Worm (Caenorhabditis elegans): ENCODE data around the gene Y55F3BL.6.

Gene Y55F3BL.6

ce11 chrIV:817879-818278, 11.0 kb upstream of the Y55F3BL.6 start:
- no peak for TF ChIP-seq hlh-17 (GFP tag; optimal IDR thresholded peaks at IDR 0.05; ENCODE audit: borderline replicate concordance)
- no peak for TF ChIP-seq blmp-1 (tag; optimal IDR thresholded peaks at IDR 0.05)
- no peak for TF ChIP-seq Y116A8C.19 (tag; optimal IDR thresholded peaks at IDR 0.05; ENCODE audit: borderline replicate concordance)
- no peak for TF ChIP-seq mep-1 (tag; optimal IDR thresholded peaks at IDR 0.05)
- no peak for TF ChIP-seq efl-1 (optimal IDR thresholded peaks at IDR 0.05)
- TF ChIP-seq efl-1 (GFP tag; optimal IDR thresholded peaks at IDR 0.05 in 1 of 2), result peak in 1 of 2 experiments; percentile 89
- TF ChIP-seq nhr-85 (tag), result peak; percentile 40

- TF ChIP-seq unc-86 (tag; optimal IDR thresholded peaks at IDR 0.05), result peak; percentile 54
- peak; percentile 60 for TF ChIP-seq snu-23 (GFP tag; optimal IDR thresholded peaks at IDR 0.05)
- peak; percentile 26 for TF ChIP-seq nhr-20 (tag; optimal IDR thresholded peaks at IDR 0.05)
- peak; percentile 8 for TF ChIP-seq fkh-8 (tag; optimal IDR thresholded peaks at IDR 0.05)
- peak; percentile 50 for TF ChIP-seq nhr-19 (GFP tag; conservative IDR thresholded peaks at IDR 0.05)
- TF ChIP-seq swsn-7 (tag; optimal IDR thresholded peaks at IDR 0.05), result peak; percentile 55
- TF ChIP-seq dsc-1 (tag; optimal IDR thresholded peaks at IDR 0.05), result peak; percentile 41
- TF ChIP-seq ceh-82 (tag; optimal IDR thresholded peaks at IDR 0.05), result peak; percentile 7 to 29 (median 22)
- peak; percentile 57 for TF ChIP-seq unc-98 (GFP tag; IDR thresholded peaks at IDR 0.05)
- TF ChIP-seq ztf-11 (tag; optimal IDR thresholded peaks at IDR 0.05), result peak in 1 of 2 experiments; percentile 12
- TF ChIP-seq nhr-47 (tag; optimal IDR thresholded peaks at IDR 0.05), result peak; percentile 75
- peak in 2 of 3 experiments; percentile 46 to 52 for TF ChIP-seq dpl-1 (GFP tag; optimal IDR thresholded peaks at IDR 0.05)
- TF ChIP-seq elt-2 (tag; optimal IDR thresholded peaks at IDR 0.05), result peak; percentile 0
- TF ChIP-seq ceh-90 (tag; optimal IDR thresholded peaks at IDR 0.05), result peak; percentile 58
- peak; percentile 43; the same call in 1 of the 2 replicates for TF ChIP-seq grh-1 (GFP tag; IDR thresholded peaks at IDR 0.05)
- peak; percentile 24 to 48 for TF ChIP-seq lin-35 (GFP tag; optimal IDR thresholded peaks at IDR 0.05)
- TF ChIP-seq mab-9 (GFP tag; IDR thresholded peaks at IDR 0.05), result peak; percentile 70; the same call in 1 of the 2 replicates
- TF ChIP-seq nhr-71 (tag; optimal IDR thresholded peaks at IDR 0.05), result peak; percentile 70
- TF ChIP-seq isw-1 (GFP tag; IDR thresholded peaks at IDR 0.05), result peak; percentile 79
- peak; percentile 63 for TF ChIP-seq nhr-85 (tag)
- peak; percentile 11 for TF ChIP-seq lin-15B (tag; optimal IDR thresholded peaks at IDR 0.05)
- peak; percentile 44 for TF ChIP-seq xbp-1 (tag; optimal IDR thresholded peaks at IDR 0.05)
- TF ChIP-seq efl-1 (optimal IDR thresholded peaks at IDR 0.05), result peak; percentile 68 to 70
- TF ChIP-seq efl-1 (GFP tag; optimal IDR thresholded peaks at IDR 0.05 in 1 of 2), result peak; percentile 51 to 92
- TF ChIP-seq nhr-90 (tag; optimal IDR thresholded peaks at IDR 0.05; ENCODE audit: poor library complexity), result peak; percentile 46
- peak; percentile 45; the same call in 1 of the 2 replicates for TF ChIP-seq ceh-88 (GFP tag; IDR thresholded peaks at IDR 0.05)
- peak; percentile 53 for TF ChIP-seq tbx-2 (tag; optimal IDR thresholded peaks at IDR 0.05)
- TF ChIP-seq lsy-2 (tag; optimal IDR thresholded peaks at IDR 0.05), result peak in 1 of 2 experiments; percentile 7
These were observed 6.5 kb upstream of the Y55F3BL.6 start for ce11 chrIV:813341-813740.

- TF ChIP-seq dpl-1 (GFP tag; optimal IDR thresholded peaks at IDR 0.05), result no peak
- no peak for TF ChIP-seq pag-3 (tag; optimal IDR thresholded peaks at IDR 0.05; ENCODE audit: borderline replicate concordance, insufficient read depth)
- no peak for TF ChIP-seq nhr-77 (tag; optimal IDR thresholded peaks at IDR 0.05)
- no peak for TF ChIP-seq egl-13 (tag; optimal IDR thresholded peaks at IDR 0.05)
- no peak for TF ChIP-seq nhr-237 (tag; optimal IDR thresholded peaks at IDR 0.05)
- no peak for TF ChIP-seq mdl-1 (tag; optimal IDR thresholded peaks at IDR 0.05)
- TF ChIP-seq lin-13 (GFP tag; optimal IDR thresholded peaks at IDR 0.05), result no peak
- TF ChIP-seq mef-2 (tag; optimal IDR thresholded peaks at IDR 0.05), result no peak
- TF ChIP-seq C16A3.4 (tag; optimal IDR thresholded peaks at IDR 0.05), result no peak
- no peak for TF ChIP-seq nhr-20 (tag; optimal IDR thresholded peaks at IDR 0.05)
- TF ChIP-seq tbx-2 (tag; optimal IDR thresholded peaks at IDR 0.05), result no peak
- TF ChIP-seq grh-1 (GFP tag; IDR thresholded peaks at IDR 0.05), result 0 out of 2 replicates have a peak, but pooled peaks have one; percentile 9
- no peak for TF ChIP-seq efl-1 (optimal IDR thresholded peaks at IDR 0.05)
- peak in 1 of 2 experiments; percentile 10 for TF ChIP-seq efl-1 (GFP tag; optimal IDR thresholded peaks at IDR 0.05 in 1 of 2)
- no peak for TF ChIP-seq unc-62 (GFP tag; optimal IDR thresholded peaks at IDR 0.05)
- TF ChIP-seq dsc-1 (tag; optimal IDR thresholded peaks at IDR 0.05), result no peak
These were observed 1.2 kb downstream of the Y55F3BL.6 start for ce11 chrIV:805693-806092.
